Fruit fly (Drosophila melanogaster) S2 (cell line): ENCODE results near the gene CG10116.

Source experiments
- CG8478 ChIP-seq: fragments of >200 bp; optimal IDR thresholded peaks from 2 replicates; lab custom pipeline; 2018
- CTCF ChIP-seq, 2 experiments: fragments of >200 bp; optimal IDR thresholded peaks; 2 replicates each; lab custom pipeline; 2018

DNA sequence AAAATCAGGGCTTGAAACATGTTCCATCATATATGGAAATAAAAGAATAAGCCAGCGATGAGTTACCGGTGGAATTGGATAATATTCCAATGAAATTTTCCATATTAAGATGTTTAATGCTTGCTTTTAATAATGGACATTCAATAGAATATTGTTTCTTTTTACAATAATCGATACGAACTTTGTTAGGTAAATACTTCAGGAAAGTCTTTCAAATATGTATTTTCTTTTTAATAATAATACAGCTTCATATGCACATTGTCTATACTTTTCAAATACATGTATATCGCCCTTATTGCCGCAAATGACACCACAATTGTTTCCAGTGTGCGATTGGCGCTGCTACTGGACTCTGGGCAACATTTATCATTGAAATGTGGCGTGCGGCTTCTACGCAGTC lies 50.2 kb downstream of the CG10116 start:
- TF ChIP-seq CTCF (optimal IDR thresholded peaks at IDR 0.05; lab: Kevin White, UChicago), result no peak
- TF ChIP-seq CG8478 (lab: Kevin White, UChicago), result no peak
